Fruit fly (Drosophila melanogaster): ENCODE data around the gene CG12288.

- no peak for TF ChIP-seq CG13204 (GFP tag; optimal IDR thresholded peaks at IDR 0.05)
- TF ChIP-seq rn (GFP tag; IDR thresholded peaks at IDR 0.05) = no peak
- TF ChIP-seq gl (tag; optimal IDR thresholded peaks at IDR 0.05) = no peak
- no peak for TF ChIP-seq Snoo (tag; optimal IDR thresholded peaks at IDR 0.05)
- no peak for TF ChIP-seq CG17806 (tag; optimal IDR thresholded peaks at IDR 0.05)
- TF ChIP-seq CG14655 (GFP tag; optimal IDR thresholded peaks at IDR 0.05) = no peak
- TF ChIP-seq CG4496 (GFP tag; IDR thresholded peaks at IDR 0.05) = no peak
- TF ChIP-seq CG12605 (GFP tag; IDR thresholded peaks at IDR 0.05) = no peak
- no peak for TF ChIP-seq CG32121 (GFP tag; IDR thresholded peaks at IDR 0.05)
- TF ChIP-seq EcR (GFP tag; optimal IDR thresholded peaks at IDR 0.05) = no peak
- no peak for TF ChIP-seq Ets98B (GFP tag; IDR thresholded peaks at IDR 0.05)
Observed at dm6 chr2L:16921825-16922224, 19.8 kb upstream of the CG12288 start.
